Fruit fly (Drosophila melanogaster): ENCODE results near the gene sloth2.

sloth2 gene

dm6 chrX:6982054-6982453, 29.1 kb upstream of the sloth2 start (continued):
- no peak for TF ChIP-seq chn (GFP tag; optimal IDR thresholded peaks at IDR 0.05)
- peak; percentile 7 for TF ChIP-seq CG6254 (GFP tag; optimal IDR thresholded peaks at IDR 0.05)
- no peak for TF ChIP-seq sr (GFP tag; IDR thresholded peaks at IDR 0.05)
- no peak for TF ChIP-seq pan (optimal IDR thresholded peaks at IDR 0.05)
- TF ChIP-seq pan (GFP tag; optimal IDR thresholded peaks at IDR 0.05 in 1 of 2, IDR thresholded peaks at IDR 0.05 in 1 of 2), result no peak
- TF ChIP-seq Doc3 (GFP tag; IDR thresholded peaks at IDR 0.05; ENCODE audit: partially characterized antibody), result no peak
- peak; percentile 29 for TF ChIP-seq CG30403 (GFP tag; optimal IDR thresholded peaks at IDR 0.05)
- TF ChIP-seq CG34224 (GFP tag; IDR thresholded peaks at IDR 0.05; ENCODE audit: partially characterized antibody), result no peak
- no peak for TF ChIP-seq Neu2 (GFP tag; optimal IDR thresholded peaks at IDR 0.05; ENCODE audit: borderline replicate concordance)
- peak; percentile 75 for TF ChIP-seq sens (GFP tag)
- no peak for TF ChIP-seq crc (GFP tag; optimal IDR thresholded peaks at IDR 0.05)
- no peak for TF ChIP-seq GATAe (GFP tag; conservative IDR thresholded peaks at IDR 0.05)
- TF ChIP-seq gsb-n (tag; optimal IDR thresholded peaks at IDR 0.05), result peak; percentile 30
- no peak for TF ChIP-seq Poxn (GFP tag; IDR thresholded peaks at IDR 0.05)
- TF ChIP-seq ken (GFP tag; IDR thresholded peaks at IDR 0.05), result no peak
- peak; percentile 25; the same call in 1 of the 2 replicates for TF ChIP-seq H2.0 (GFP tag; IDR thresholded peaks at IDR 0.05)
- no peak for TF ChIP-seq gt (GFP tag; IDR thresholded peaks at IDR 0.05)
- peak; percentile 60 for TF ChIP-seq phol (tag; optimal IDR thresholded peaks at IDR 0.05)
- peak; percentile 2 for TF ChIP-seq fd3F (GFP tag; optimal IDR thresholded peaks at IDR 0.05)
- no peak for TF ChIP-seq CG12942 (GFP tag; optimal IDR thresholded peaks at IDR 0.05)
- TF ChIP-seq CG3726 (GFP tag; IDR thresholded peaks at IDR 0.05), result no peak
- no peak for TF ChIP-seq Pdp1 (GFP tag; optimal IDR thresholded peaks at IDR 0.05)
- TF ChIP-seq pros (GFP tag; optimal IDR thresholded peaks at IDR 0.05), result peak; percentile 0
- no peak for TF ChIP-seq sisA (GFP tag; IDR thresholded peaks at IDR 0.05)
- no peak for TF ChIP-seq Optix (GFP tag; IDR thresholded peaks at IDR 0.05)
- TF ChIP-seq CG42726 (GFP tag; IDR thresholded peaks at IDR 0.05; ENCODE audit: partially characterized antibody), result no peak
- peak; percentile 21 for TF ChIP-seq Sox100B (GFP tag; optimal IDR thresholded peaks at IDR 0.05)
- no peak for TF ChIP-seq en (GFP tag; optimal IDR thresholded peaks at IDR 0.05)
- no peak for TF ChIP-seq ham (GFP tag; IDR thresholded peaks at IDR 0.05)
- TF ChIP-seq ro (GFP tag; IDR thresholded peaks at IDR 0.05), result no peak
- TF ChIP-seq gcm (GFP tag; optimal IDR thresholded peaks at IDR 0.05), result peak; percentile 19
- TF ChIP-seq CG6791 (GFP tag; IDR thresholded peaks at IDR 0.05; ENCODE audit: partially characterized antibody), result no peak
- TF ChIP-seq Ets65A (GFP tag), result no peak
- peak; percentile 56 for TF ChIP-seq Blimp-1 (GFP tag; optimal IDR thresholded peaks at IDR 0.05)
- TF ChIP-seq Dfd (GFP tag; optimal IDR thresholded peaks at IDR 0.05), result no peak
- TF ChIP-seq luna (GFP tag; optimal IDR thresholded peaks at IDR 0.05), result no peak
- TF ChIP-seq CG9876 (GFP tag; optimal IDR thresholded peaks at IDR 0.05), result no peak
- no peak for TF ChIP-seq CG5953 (GFP tag; IDR thresholded peaks at IDR 0.05)
- no peak for TF ChIP-seq CG10565 (GFP tag; optimal IDR thresholded peaks at IDR 0.05)
- peak; percentile 42; the same call in 1 of the 3 replicates for TF ChIP-seq CG11695 (GFP tag; IDR thresholded peaks at IDR 0.05)
- no peak for TF ChIP-seq CG11560 (tag; IDR thresholded peaks at IDR 0.05)
- peak; percentile 24 for TF ChIP-seq CG13775 (GFP tag; optimal IDR thresholded peaks at IDR 0.05)
- no peak for TF ChIP-seq scrt (GFP tag; optimal IDR thresholded peaks at IDR 0.05)
- no peak for TF ChIP-seq Deaf1 (tag; optimal IDR thresholded peaks at IDR 0.05)
- TF ChIP-seq D19A (tag; optimal IDR thresholded peaks at IDR 0.05), result peak; percentile 32
- TF ChIP-seq CG8944 (GFP tag; optimal IDR thresholded peaks at IDR 0.05), result no peak
- TF ChIP-seq CG32772 (GFP tag; IDR thresholded peaks at IDR 0.05), result no peak
- peak; percentile 41 for TF ChIP-seq lab (GFP tag; optimal IDR thresholded peaks at IDR 0.05)
- TF ChIP-seq CG7372 (GFP tag; IDR thresholded peaks at IDR 0.05), result no peak
- peak; percentile 5 for TF ChIP-seq CG10147 (GFP tag; optimal IDR thresholded peaks at IDR 0.05)
- no peak for TF ChIP-seq Max (GFP tag; optimal IDR thresholded peaks at IDR 0.05)
- TF ChIP-seq zf30C (GFP tag; optimal IDR thresholded peaks at IDR 0.05), result peak; percentile 77
